Fruit fly (Drosophila melanogaster) whole organism, adult: ENCODE measurements around the gene CG17652.

Experiments
- CG11617 ChIP-seq: fragments of 200-800 bp; sonication (Bioruptor generic); optimal IDR thresholded peaks from 2 replicates; lab custom pipeline; 2017; ENCODE audit warnings: mild to moderate bottlenecking, missing biosample characterization, missing genetic modification reagents, missing genetic modification characterization
- CG12768 ChIP-seq: fragments of 200-800 bp; sonication (Bioruptor generic); optimal IDR thresholded peaks from 2 replicates; lab custom pipeline; 2017; ENCODE audit warnings: missing biosample characterization, missing genetic modification characterization, mild to moderate bottlenecking, moderate library complexity, missing genetic modification reagents
- CG1620 ChIP-seq: fragments of 200-800 bp; sonication (Bioruptor generic); optimal IDR thresholded peaks from 2 replicates; lab custom pipeline; 2016; ENCODE audit warnings: missing biosample characterization, missing genetic modification characterization
- CG33017 ChIP-seq: fragments of 200-800 bp; sonication (Bioruptor generic); optimal IDR thresholded peaks from 2 replicates; lab custom pipeline; 2018; ENCODE audit warnings: missing biosample characterization, mild to moderate bottlenecking, missing genetic modification characterization, moderate library complexity
- CG7101 ChIP-seq: fragments of 200-800 bp; sonication (Bioruptor generic); optimal IDR thresholded peaks from 2 replicates; lab custom pipeline; 2018; ENCODE audit warnings: missing biosample characterization, mild to moderate bottlenecking, missing genetic modification characterization, moderate library complexity
- Crg-1 ChIP-seq: fragments of 200-800 bp; sonication (Bioruptor generic); optimal IDR thresholded peaks from 2 replicates; lab custom pipeline; 2016; ENCODE audit warnings: missing biosample characterization, missing genetic modification characterization
- Hr96 ChIP-seq: fragments of 200-800 bp; sonication (Bioruptor generic); optimal IDR thresholded peaks from 2 replicates; lab custom pipeline; 2016; ENCODE audit warnings: missing biosample characterization, missing genetic modification characterization
- Mnt ChIP-seq: fragments of 200-800 bp; sonication (Bioruptor generic); optimal IDR thresholded peaks from 2 replicates; lab custom pipeline; 2016; ENCODE audit warnings: missing biosample characterization, mild to moderate bottlenecking, missing genetic modification characterization
- cic ChIP-seq: fragments of 200-800 bp; sonication (Bioruptor generic); optimal IDR thresholded peaks from 2 replicates; lab custom pipeline; 2017; ENCODE audit warnings: missing biosample characterization, mild to moderate bottlenecking, missing genetic modification characterization, moderate library complexity
- cnc ChIP-seq, 2 experiments: fragments of >200 bp; optimal IDR thresholded peaks; 2 replicates each; lab custom pipeline; 2017
- kay ChIP-seq: fragments of 200-800 bp; sonication (Bioruptor generic); peaks from one replicate; lab custom pipeline; 2016; ENCODE audit warnings: missing biosample characterization, missing genetic modification characterization, borderline replicate concordance
- tj ChIP-seq: fragments of 200-800 bp; sonication (Bioruptor generic); optimal IDR thresholded peaks from 3 replicates; lab custom pipeline; 2017; ENCODE audit warnings: missing biosample characterization, mild to moderate bottlenecking, missing genetic modification characterization, moderate library complexity

- TF ChIP-seq CG7101 (tag; lab: Kevin White, UChicago) (no peak), kay (no peak), Hr96 (GFP tag; lab: Kevin White, UChicago) (no peak), CG11617 (GFP tag; lab: Kevin White, UChicago) (no peak), cnc (optimal IDR thresholded peaks at IDR 0.05; lab: Kevin White, UChicago) (no peak), cic (GFP tag; lab: Kevin White, UChicago) (peak; percentile 62), CG12768 (GFP tag; lab: Kevin White, UChicago) (no peak), Mnt (GFP tag; lab: Kevin White, UChicago) (no peak), CG1620 (GFP tag; lab: Kevin White, UChicago) (no peak), Crg-1 (GFP tag; lab: Kevin White, UChicago) (no peak), CG33017 (tag; lab: Kevin White, UChicago) (no peak), tj (GFP tag; lab: Kevin White, UChicago) (no peak)
These were observed 24.0 kb downstream of the CG17652 start for dm6 chr2L:1708110-1708509.
